Worm (Caenorhabditis elegans): ENCODE measurements around the gene B0281.1.
A peak's percentile ranks its signal among the peaks of the same experiment; 100 is the strongest.

The B0281.1 gene

DNA sequence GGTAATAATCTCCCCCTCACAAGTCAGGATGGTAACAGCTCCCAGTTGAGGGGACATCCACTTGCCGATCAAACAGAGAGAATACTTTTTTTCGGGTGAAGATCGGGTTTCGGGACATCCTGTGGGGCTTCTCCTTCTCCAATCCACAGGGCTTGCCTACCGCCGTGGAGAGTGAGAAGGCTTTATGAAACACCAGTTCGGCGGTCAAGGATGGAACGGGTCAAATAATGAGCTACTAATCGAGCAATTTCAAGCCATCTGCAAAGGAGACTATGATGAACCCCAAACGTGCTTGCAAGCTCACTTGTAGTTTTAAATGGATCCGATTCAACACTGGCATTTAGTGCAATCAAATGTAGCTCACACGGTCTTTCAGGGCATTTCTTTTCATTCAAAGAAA is 28.2 kb upstream of the B0281.1 start:
- TF ChIP-seq zfh-2 (GFP tag; conservative IDR thresholded peaks at IDR 0.05), result 0 out of 2 replicates have a peak, but pooled peaks have one; percentile 26
- TF ChIP-seq pbrm-1 (GFP tag; IDR thresholded peaks at IDR 0.05), result no peak

DNA sequence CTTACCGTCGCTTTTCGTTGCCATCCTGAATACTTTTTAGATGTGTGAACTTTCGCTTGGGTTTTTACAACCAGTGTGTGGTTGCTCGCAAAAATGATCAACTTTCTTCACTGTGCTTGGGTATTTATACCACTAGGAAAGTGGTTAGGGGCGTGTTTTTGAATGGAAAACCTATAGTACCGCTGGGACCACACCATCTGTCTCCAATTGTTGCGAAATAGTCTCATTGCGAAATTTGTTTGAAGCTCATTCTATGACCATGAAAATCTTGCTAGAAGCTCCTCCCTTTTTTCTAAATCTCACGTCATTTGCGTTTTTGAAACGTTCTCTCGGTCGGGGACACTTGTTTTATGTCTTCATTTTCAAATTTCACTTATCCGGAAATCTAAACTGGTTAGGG is 24.1 kb upstream of the B0281.1 start, which contains the start of the genes K09F6.10 and K09F6.13:
K09F6.10 (minus strand) TSS at position 86 of the 400 bp plus-strand sequence.
K09F6.13 (plus strand) TSS at position 317 of the 400 bp plus-strand sequence.
- no peak for TF ChIP-seq egl-18 (GFP tag; IDR thresholded peaks at IDR 0.05)
- no peak for TF ChIP-seq mxl-1 (tag; optimal IDR thresholded peaks at IDR 0.05)
- peak; percentile 80 for TF ChIP-seq cebp-1 (GFP tag; IDR thresholded peaks at IDR 0.05)
- peak; percentile 91 for TF ChIP-seq cebp-1 (tag; optimal IDR thresholded peaks at IDR 0.05)
- no peak for TF ChIP-seq let-526 (GFP tag; IDR thresholded peaks at IDR 0.05)

DNA sequence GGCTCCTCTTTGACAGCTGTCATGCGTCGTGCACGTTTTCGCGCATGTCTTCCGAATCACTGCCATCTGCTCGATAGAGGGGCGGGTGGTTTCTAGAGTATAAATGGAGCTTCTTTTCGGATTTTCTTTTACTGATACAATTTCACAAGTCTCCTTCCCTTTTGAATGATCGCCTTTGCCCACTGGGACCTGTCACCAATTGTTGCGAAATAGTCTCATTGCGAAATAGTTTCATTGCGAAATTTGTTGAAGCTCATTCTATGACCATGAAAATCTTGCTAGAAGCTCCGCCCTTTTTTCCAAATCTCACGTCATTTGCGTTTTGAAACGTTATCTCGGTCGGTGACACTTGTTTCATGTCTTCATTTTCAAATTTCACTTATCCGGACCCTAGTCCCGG is 23.4 kb upstream of the B0281.1 start:
- TF ChIP-seq ekl-4 (GFP tag; IDR thresholded peaks at IDR 0.05) (no peak), F55B11.4 (tag; optimal IDR thresholded peaks at IDR 0.05; ENCODE audit: borderline replicate concordance, insufficient read depth) (no peak), K12H6.12 (tag; optimal IDR thresholded peaks at IDR 0.05) (peak; percentile 18), cebp-1 (GFP tag; IDR thresholded peaks at IDR 0.05) (peak; percentile 94), cebp-1 (tag; optimal IDR thresholded peaks at IDR 0.05) (peak; percentile 99)

DNA sequence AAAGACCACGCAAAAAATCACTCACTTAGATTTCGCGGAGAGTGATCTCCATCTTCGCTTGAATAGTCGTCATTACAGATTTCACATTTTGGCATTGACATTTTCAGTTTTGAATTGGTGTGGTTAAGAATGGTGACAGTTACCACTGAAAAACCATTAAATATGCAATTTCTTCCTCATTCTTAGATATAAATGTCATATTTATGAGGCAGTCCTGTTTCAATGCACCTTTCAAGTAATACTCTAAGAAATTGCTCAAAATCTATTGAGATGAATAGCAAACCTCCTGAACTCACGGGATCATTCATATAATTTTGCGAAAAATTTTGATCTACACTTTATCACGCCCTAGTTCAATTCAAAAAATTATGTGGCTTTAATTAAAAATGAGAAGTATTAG is 20.8 kb upstream of the B0281.1 start, which contains the start of gene K09F6.7:
K09F6.7 (minus strand) TSS at position 101 of the 400 bp plus-strand sequence.
- TF ChIP-seq C06A6.2 (GFP tag; conservative IDR thresholded peaks at IDR 0.05) (no peak), unc-130 (GFP tag; optimal IDR thresholded peaks at IDR 0.05) (no peak), somi-1 (GFP tag; optimal IDR thresholded peaks at IDR 0.05) (no peak), Y95B8A.8 (GFP tag; IDR thresholded peaks at IDR 0.05) (no peak), snpc-4 (GFP tag; optimal IDR thresholded peaks at IDR 0.05) (no peak), snpc-4 (tag; optimal IDR thresholded peaks at IDR 0.05) (no peak), D2030.7 (GFP tag; IDR thresholded peaks at IDR 0.05) (no peak), K12H6.12 (tag; optimal IDR thresholded peaks at IDR 0.05) (no peak), xnd-1 (tag; optimal IDR thresholded peaks at IDR 0.05) (no peak), B0035.1 (tag; optimal IDR thresholded peaks at IDR 0.05) (no peak), ztf-28 (GFP tag; IDR thresholded peaks at IDR 0.05) (no peak), athp-1 (tag; optimal IDR thresholded peaks at IDR 0.05) (no peak)

DNA sequence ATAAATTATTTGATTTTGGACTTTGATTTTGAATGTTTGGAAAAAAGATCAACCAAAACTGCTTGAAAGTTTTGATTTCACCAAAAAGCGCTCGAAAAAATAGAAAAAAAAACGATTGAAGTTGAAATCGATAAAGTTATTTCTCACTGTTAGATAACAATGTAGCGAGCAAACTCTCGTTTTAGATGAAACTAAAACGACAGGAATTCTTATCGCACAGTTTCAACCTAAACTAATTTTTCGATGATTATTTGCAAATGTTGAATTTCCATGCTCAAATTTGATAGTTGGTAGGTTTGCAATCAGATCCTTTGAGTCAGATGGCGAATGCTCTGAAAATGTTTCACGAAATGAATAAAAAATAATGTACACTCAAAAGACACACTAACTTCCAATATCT is 20.3 kb upstream of the B0281.1 start:
- TF ChIP-seq efl-1 (GFP tag; optimal IDR thresholded peaks at IDR 0.05), result no peak
- TF ChIP-seq zim-3 (tag; optimal IDR thresholded peaks at IDR 0.05), result no peak
- TF ChIP-seq nhr-80 (tag; optimal IDR thresholded peaks at IDR 0.05), result peak; percentile 48

DNA sequence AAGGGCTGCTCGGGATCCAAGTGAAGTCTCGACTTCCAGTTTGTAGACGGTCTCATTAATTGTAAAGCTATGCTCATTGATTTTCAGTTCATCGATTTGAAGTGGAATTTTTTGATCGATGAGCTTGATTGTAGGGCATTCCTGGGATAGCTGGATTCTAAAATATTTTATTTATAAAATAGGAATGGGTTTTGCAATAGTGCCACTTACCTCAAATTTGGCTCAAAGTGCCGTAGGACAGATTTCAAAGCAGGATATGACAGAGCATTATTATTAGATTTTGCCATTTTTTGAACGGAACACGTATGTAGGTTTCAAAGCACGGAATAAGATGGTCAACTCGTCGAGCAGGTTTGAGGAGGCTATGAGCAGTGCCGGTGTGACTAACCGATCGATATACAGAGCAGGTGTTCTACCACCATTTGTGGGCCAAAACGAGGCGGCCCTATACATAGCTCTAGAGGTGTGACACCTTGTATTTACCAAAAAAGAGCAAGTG is 17.0 kb upstream of the B0281.1 start, which contains the start of gene fbxc-25:
fbxc-25 (minus strand) TSS at position 449 of the 499 bp plus-strand sequence.
- no peak for TF ChIP-seq gei-17 (GFP tag; optimal IDR thresholded peaks at IDR 0.05)
- TF ChIP-seq unc-62 (GFP tag; optimal IDR thresholded peaks at IDR 0.05), result no peak
- no peak for TF ChIP-seq C06A6.2 (GFP tag; conservative IDR thresholded peaks at IDR 0.05)
- no peak for TF ChIP-seq lsl-1 (GFP tag; optimal IDR thresholded peaks at IDR 0.05)
- no peak for TF ChIP-seq Y53G8AR.9 (GFP tag; conservative IDR thresholded peaks at IDR 0.05)

DNA sequence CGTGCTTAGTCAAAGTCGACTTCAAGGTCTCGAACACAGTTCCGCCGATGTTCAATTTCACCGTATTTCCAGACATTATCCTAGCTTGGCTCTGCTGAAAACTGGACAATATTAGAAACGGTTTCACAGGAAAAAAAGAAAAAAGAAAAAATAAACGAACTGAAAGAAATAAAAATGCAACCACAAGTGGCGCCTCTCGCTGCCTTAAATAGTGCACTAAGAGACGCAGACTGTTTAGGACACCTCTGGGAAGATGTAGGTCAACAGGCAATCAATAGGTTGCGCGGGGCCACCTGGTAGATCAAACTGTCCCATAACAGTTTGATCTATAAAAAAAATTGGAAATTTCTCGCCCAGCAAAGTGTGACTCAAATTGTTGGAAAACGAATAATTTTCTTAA is 14.1 kb upstream of the B0281.1 start, which contains the start of gene B0281.4:
B0281.4 (minus strand) TSS at position 101 of the 400 bp plus-strand sequence.
- TF ChIP-seq F37B4.10 (GFP tag; IDR thresholded peaks at IDR 0.05), result no peak
- no peak for TF ChIP-seq lag-1 (GFP tag; IDR thresholded peaks at IDR 0.05)

Measured in whole organism, young adult.